Worm (Caenorhabditis elegans) whole organism, L3 larva: ENCODE measurements around the gene col-101.

Experiments used
- R02D3.7 ChIP-seq: fragments of 150-350 bp; optimal IDR thresholded peaks from 2 replicates; lab custom pipeline; 2014; ENCODE audit warnings: missing biosample characterization, missing genetic modification characterization
- elt-2 ChIP-seq: sonication (generic microtip); optimal IDR thresholded peaks from 2 replicates; lab custom pipeline; 2016; ENCODE audit warnings: missing genetic modification reagents, mild to moderate bottlenecking, missing genetic modification characterization, missing compliant biosample characterization
- elt-3 ChIP-seq, 3 experiments: fragments of 150-350 bp in 1 of 3; sonication (generic microtip) in 2 of 3; optimal IDR thresholded peaks; 2 replicates in 2 of 3; 4 replicates in 1 of 3; lab custom pipeline; 2014 to 2017; ENCODE audit warnings: missing biosample characterization in 3 of 3, missing genetic modification characterization in 3 of 3
- nfya-1 ChIP-seq: sonication (generic microtip); optimal IDR thresholded peaks from 2 replicates; lab custom pipeline; 2017; ENCODE audit warnings: missing genetic modification characterization, mild to moderate bottlenecking, missing compliant biosample characterization, antibody characterized with exemption, moderate library complexity; ENCODE audit not compliant: insufficient read depth
- nhr-11 ChIP-seq: fragments of 150-350 bp; optimal IDR thresholded peaks from 2 replicates; lab custom pipeline; 2014; ENCODE audit warnings: missing biosample characterization, missing genetic modification characterization
- nhr-237 ChIP-seq: fragments of 150-350 bp; optimal IDR thresholded peaks from 2 replicates; lab custom pipeline; 2014; ENCODE audit warnings: missing biosample characterization, missing genetic modification characterization
- nhr-28 ChIP-seq: fragments of 150-350 bp; optimal IDR thresholded peaks from 2 replicates; lab custom pipeline; 2014; ENCODE audit warnings: missing biosample characterization, missing genetic modification characterization
- nhr-76 ChIP-seq: fragments of 150-350 bp; sonication (generic microtip); optimal IDR thresholded peaks from 5 replicates; lab custom pipeline; 2014; ENCODE audit warnings: missing biosample characterization, missing genetic modification characterization
- nhr-77 ChIP-seq: fragments of 150-350 bp; optimal IDR thresholded peaks from 2 replicates; lab custom pipeline; 2014; ENCODE audit warnings: missing biosample characterization, missing genetic modification characterization
- pha-4 ChIP-seq: fragments of 150-350 bp; optimal IDR thresholded peaks from 2 replicates; lab custom pipeline; 2014; ENCODE audit warnings: missing biosample characterization, missing genetic modification reagents, missing genetic modification characterization
- snpc-4 ChIP-seq: fragments of 150-350 bp; optimal IDR thresholded peaks from 2 replicates; lab custom pipeline; 2014; ENCODE audit warnings: missing biosample characterization, missing genetic modification characterization
- unc-62 ChIP-seq: fragments of 150-350 bp; sonication (generic microtip); optimal IDR thresholded peaks from 4 replicates; lab custom pipeline; 2014; ENCODE audit warnings: missing biosample characterization, missing genetic modification reagents, missing genetic modification characterization

DNA sequence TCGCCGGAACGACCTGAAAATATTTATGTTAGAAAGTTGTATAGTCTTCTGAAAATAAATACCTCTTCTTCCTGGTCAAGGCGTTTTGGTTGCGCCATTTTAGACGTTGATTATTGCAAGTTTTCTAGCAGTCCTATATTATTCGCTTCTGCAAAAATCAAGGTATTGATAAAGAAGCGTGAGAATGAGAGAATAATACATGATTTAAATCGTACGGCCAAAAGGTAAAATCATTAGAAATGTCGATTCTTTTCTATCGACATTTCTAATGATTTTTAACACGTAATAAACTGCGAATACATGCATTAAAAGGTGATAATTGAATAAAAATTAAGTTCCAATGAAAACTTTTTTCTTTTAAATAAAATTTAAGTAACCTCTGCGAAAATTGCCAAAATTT, 49.1 kb upstream of the col-101 start, which contains the start of gene fln-1:
- no peak for TF ChIP-seq R02D3.7
- no peak for TF ChIP-seq nhr-237 (tag; lab: Kevin White, UChicago)
- TF ChIP-seq elt-2 (tag; lab: Kevin White, UChicago) = no peak
- no peak for TF ChIP-seq nhr-77 (tag; lab: Kevin White, UChicago)
- no peak for TF ChIP-seq nhr-76 (tag; lab: Kevin White, UChicago)
- no peak for TF ChIP-seq pha-4 (tag; lab: Kevin White, UChicago)
- no peak for TF ChIP-seq snpc-4
- TF ChIP-seq elt-3 (tag; optimal IDR thresholded peaks at IDR 0.05; lab: Kevin White, UChicago) = no peak
- TF ChIP-seq nhr-28 (tag; lab: Kevin White, UChicago) = no peak
- no peak for TF ChIP-seq nhr-11 (tag; lab: Kevin White, UChicago)
- TF ChIP-seq unc-62 (GFP tag; lab: Kevin White, UChicago) = no peak
- TF ChIP-seq nfya-1 (tag; lab: Kevin White, UChicago) = no peak
